Worm (Caenorhabditis elegans): ENCODE results near the gene gipc-1.
A peak's percentile ranks its signal among the peaks of the same experiment; 100 is the strongest.

gipc-1 gene

ce11 chrIII:4899728-4900127 lies 29.1 kb downstream of the gipc-1 start:
- TF ChIP-seq ztf-22 (GFP tag; optimal IDR thresholded peaks at IDR 0.05) (peak; percentile 99), mxl-1 (tag; optimal IDR thresholded peaks at IDR 0.05) (peak; percentile 58), ceh-58 (GFP tag; IDR thresholded peaks at IDR 0.05) (peak; percentile 84; the same call in 1 of the 2 replicates), lsy-27 (tag; optimal IDR thresholded peaks at IDR 0.05; ENCODE audit: borderline replicate concordance, insufficient read depth) (no peak), nhr-27 (tag; optimal IDR thresholded peaks at IDR 0.05) (peak; percentile 80), ceh-27 (GFP tag; optimal IDR thresholded peaks at IDR 0.05) (peak; percentile 100), tlf-1 (GFP tag; optimal IDR thresholded peaks at IDR 0.05) (peak; percentile 98), sptf-2 (GFP tag; optimal IDR thresholded peaks at IDR 0.05) (peak; percentile 58), hlh-12 (tag; optimal IDR thresholded peaks at IDR 0.05) (no peak), snpc-3.4 (tag; optimal IDR thresholded peaks at IDR 0.05) (no peak), akir-1 (GFP tag; optimal IDR thresholded peaks at IDR 0.05) (peak; percentile 86), ztf-3 (GFP tag; optimal IDR thresholded peaks at IDR 0.05) (peak; percentile 98), fkh-3 (tag; optimal IDR thresholded peaks at IDR 0.05) (no peak), zfh-2 (GFP tag; conservative IDR thresholded peaks at IDR 0.05) (peak; percentile 100), egrh-3 (GFP tag; IDR thresholded peaks at IDR 0.05) (peak; percentile 70), Y79H2A.3 (GFP tag; conservative IDR thresholded peaks at IDR 0.05) (peak; percentile 76), efl-1 (GFP tag; optimal IDR thresholded peaks at IDR 0.05) (peak; percentile 66), nfya-2 (GFP tag; IDR thresholded peaks at IDR 0.05) (no peak), nhr-179 (tag; optimal IDR thresholded peaks at IDR 0.05) (no peak), tbx-9 (tag; optimal IDR thresholded peaks at IDR 0.05; ENCODE audit: borderline replicate concordance) (no peak), unc-130 (GFP tag; optimal IDR thresholded peaks at IDR 0.05) (peak; percentile 9), attf-5 (GFP tag; optimal IDR thresholded peaks at IDR 0.05) (peak; percentile 99), bed-2 (GFP tag; IDR thresholded peaks at IDR 0.05) (peak; percentile 86), Y53F4B.3 (GFP tag; IDR thresholded peaks at IDR 0.05) (no peak), xnd-1 (tag; optimal IDR thresholded peaks at IDR 0.05) (no peak), snpc-1.1 (tag; optimal IDR thresholded peaks at IDR 0.05; ENCODE audit: insufficient read depth) (no peak), F33H1.4 (GFP tag; IDR thresholded peaks at IDR 0.05) (peak; percentile 78), ceh-100 (GFP tag; IDR thresholded peaks at IDR 0.05) (peak; percentile 90), ceh-79 (tag; optimal IDR thresholded peaks at IDR 0.05) (peak; percentile 93), tbp1 (GFP tag; optimal IDR thresholded peaks at IDR 0.05) (peak; percentile 77), ceh-91 (GFP tag; IDR thresholded peaks at IDR 0.05) (peak; percentile 64), somi-1 (GFP tag; optimal IDR thresholded peaks at IDR 0.05) (peak; percentile 100), rpc-1 (optimal IDR thresholded peaks at IDR 0.05) (no peak), rpc-1 (tag; optimal IDR thresholded peaks at IDR 0.05) (no peak), aptf-3 (GFP tag; IDR thresholded peaks at IDR 0.05) (no peak), snpc-4 (GFP tag; optimal IDR thresholded peaks at IDR 0.05) (peak; percentile 69), snpc-4 (tag; optimal IDR thresholded peaks at IDR 0.05) (peak; percentile 77 to 91 (median 82)), ZK185.1 (tag; optimal IDR thresholded peaks at IDR 0.05; ENCODE audit: poor library complexity, severe bottlenecking) (peak; percentile 96), aptf-2 (GFP tag; conservative IDR thresholded peaks at IDR 0.05) (peak; percentile 73; the same call in 1 of the 2 replicates), T26A5.8 (tag; optimal IDR thresholded peaks at IDR 0.05) (no peak), attf-6 (GFP tag; IDR thresholded peaks at IDR 0.05) (0 out of 2 replicates have a peak, but pooled peaks have one; percentile 62), F10E7.11 (tag; optimal IDR thresholded peaks at IDR 0.05) (peak; percentile 80), K11D2.4 (GFP tag; IDR thresholded peaks at IDR 0.05) (peak; percentile 98), lsl-1 (GFP tag; optimal IDR thresholded peaks at IDR 0.05) (peak; percentile 49), madf-8 (GFP tag; conservative IDR thresholded peaks at IDR 0.05) (peak; percentile 47), C17E4.6 (GFP tag; IDR thresholded peaks at IDR 0.05) (peak; percentile 87), ztf-28 (GFP tag; IDR thresholded peaks at IDR 0.05) (peak; percentile 86), dpl-1 (GFP tag; optimal IDR thresholded peaks at IDR 0.05) (peak; percentile 32), Y95B8A.8 (GFP tag; IDR thresholded peaks at IDR 0.05) (peak; percentile 96)

Data from whole organism, young adult.